Fruit fly (Drosophila melanogaster): ENCODE data around the gene Rpn12R.

DNA sequence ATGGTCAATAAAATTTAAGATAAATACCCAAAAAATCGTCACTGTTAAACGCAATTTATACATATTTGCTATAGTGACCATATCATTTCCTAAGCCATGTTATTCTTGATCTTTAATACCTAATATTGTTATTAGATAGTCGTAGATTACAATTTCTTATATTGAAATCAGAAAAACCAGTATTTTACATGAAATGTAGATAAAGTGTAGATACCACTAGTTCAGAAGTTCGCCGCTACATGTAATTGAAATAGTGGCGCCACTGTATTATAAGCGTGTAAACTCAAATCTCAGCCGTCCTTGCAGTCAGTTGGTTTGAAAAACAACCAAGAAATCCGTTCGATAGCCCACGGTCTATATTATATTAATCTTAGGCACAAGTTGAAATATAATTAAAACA lies 5.7 kb upstream of the Rpn12R start:
- peak; percentile 84 to 90 for TF ChIP-seq CTCF (optimal IDR thresholded peaks at IDR 0.05)
- TF ChIP-seq CG8478 (optimal IDR thresholded peaks at IDR 0.05) = no peak
